Fruit fly (Drosophila melanogaster): ENCODE data around the gene sens-2.

sens-2 gene

dm6 chr2L:6870289-6870688, 48.6 kb downstream of the sens-2 start, which contains the start of gene Nha1:
Gene Nha1 (minus strand): TSS chr2L:6870389.
- TF ChIP-seq Trl (optimal IDR thresholded peaks at IDR 0.05) (peak in 1 of 2 experiments; percentile 16), Trl (GFP tag; optimal IDR thresholded peaks at IDR 0.05) (no peak), CG33557 (GFP tag; optimal IDR thresholded peaks at IDR 0.05) (no peak)

dm6 chr2L:6870777-6871176, 49.0 kb downstream of the sens-2 start:
- TF ChIP-seq Lhr (GFP tag; optimal IDR thresholded peaks at IDR 0.05) (no peak), lab (GFP tag; optimal IDR thresholded peaks at IDR 0.05) (peak; percentile 75), chinmo (GFP tag; IDR thresholded peaks at IDR 0.05; ENCODE audit: partially characterized antibody) (0 out of 4 replicates have a peak, but pooled peaks have one; percentile 13), exex (tag; optimal IDR thresholded peaks at IDR 0.05) (peak; percentile 93), Ravus (GFP tag; IDR thresholded peaks at IDR 0.05) (no peak), sug (tag; optimal IDR thresholded peaks at IDR 0.05) (peak; percentile 32), CG4360 (GFP tag; IDR thresholded peaks at IDR 0.05) (no peak), sens (GFP tag) (no peak), Pdp1 (GFP tag; optimal IDR thresholded peaks at IDR 0.05) (peak in 1 of 2 experiments; percentile 1), sqz (GFP tag; optimal IDR thresholded peaks at IDR 0.05) (no peak), CG34376 (GFP tag; optimal IDR thresholded peaks at IDR 0.05) (peak; percentile 44), CG12659 (GFP tag; optimal IDR thresholded peaks at IDR 0.05) (no peak), dimm (GFP tag; IDR thresholded peaks at IDR 0.05) (no peak)

dm6 chr2L:6874006-6874405, 52.3 kb downstream of the sens-2 start:
- TF ChIP-seq Mrtf (GFP tag; IDR thresholded peaks at IDR 0.05): no peak
- TF ChIP-seq Trl (optimal IDR thresholded peaks at IDR 0.05): peak in 1 of 2 experiments; percentile 65
- no peak for TF ChIP-seq Trl (GFP tag; optimal IDR thresholded peaks at IDR 0.05)
- peak; percentile 89 for TF ChIP-seq Deaf1 (tag; optimal IDR thresholded peaks at IDR 0.05)
- no peak for TF ChIP-seq Awh (GFP tag; IDR thresholded peaks at IDR 0.05)
- no peak for TF ChIP-seq CG10267 (tag; optimal IDR thresholded peaks at IDR 0.05)
- TF ChIP-seq abd-A (tag; optimal IDR thresholded peaks at IDR 0.05): peak; percentile 59
- no peak for TF ChIP-seq mld (GFP tag; IDR thresholded peaks at IDR 0.05; ENCODE audit: partially characterized antibody)
- TF ChIP-seq prd (optimal IDR thresholded peaks at IDR 0.05): no peak
- TF ChIP-seq prd (GFP tag; IDR thresholded peaks at IDR 0.05): no peak

- peak; percentile 62 for TF ChIP-seq CG17385 (GFP tag; optimal IDR thresholded peaks at IDR 0.05)
- TF ChIP-seq CG14710 (tag; optimal IDR thresholded peaks at IDR 0.05): peak; percentile 35
- peak; percentile 36 for TF ChIP-seq CG6683 (GFP tag; optimal IDR thresholded peaks at IDR 0.05)
- TF ChIP-seq CG12104 (GFP tag; optimal IDR thresholded peaks at IDR 0.05): peak; percentile 41
- no peak for TF ChIP-seq corto (GFP tag; optimal IDR thresholded peaks at IDR 0.05)
- peak; percentile 2 for TF ChIP-seq trem (tag; optimal IDR thresholded peaks at IDR 0.05)
- TF ChIP-seq Oli (tag; optimal IDR thresholded peaks at IDR 0.05): peak; percentile 55
- TF ChIP-seq CG16815 (GFP tag; optimal IDR thresholded peaks at IDR 0.05): peak; percentile 20
- peak; percentile 24 for TF ChIP-seq CG11723 (GFP tag; optimal IDR thresholded peaks at IDR 0.05)
- TF ChIP-seq CG34376 (GFP tag; optimal IDR thresholded peaks at IDR 0.05): peak; percentile 40
- no peak for TF ChIP-seq crol (GFP tag; IDR thresholded peaks at IDR 0.05)
- peak; percentile 47; the same call in 1 of the 2 replicates for TF ChIP-seq slbo (GFP tag; IDR thresholded peaks at IDR 0.05)
- TF ChIP-seq CG7928 (GFP tag; optimal IDR thresholded peaks at IDR 0.05): no peak
- peak; percentile 38 for TF ChIP-seq exex (tag; optimal IDR thresholded peaks at IDR 0.05)
- TF ChIP-seq CG13424 (tag; optimal IDR thresholded peaks at IDR 0.05): peak; percentile 76
- peak; percentile 69 for TF ChIP-seq CG2712 (tag; optimal IDR thresholded peaks at IDR 0.05)
- TF ChIP-seq Fer1 (GFP tag; optimal IDR thresholded peaks at IDR 0.05): peak; percentile 74
- peak; percentile 80 for TF ChIP-seq CG31441 (GFP tag; IDR thresholded peaks at IDR 0.05)
- TF ChIP-seq Atf6 (GFP tag; IDR thresholded peaks at IDR 0.05): 0 out of 2 replicates have a peak, but pooled peaks have one; percentile 15
- TF ChIP-seq CG13775 (GFP tag; optimal IDR thresholded peaks at IDR 0.05): peak; percentile 48
- TF ChIP-seq CG16779 (GFP tag; IDR thresholded peaks at IDR 0.05): peak; percentile 58; the same call in 1 of the 2 replicates
- TF ChIP-seq CG13894 (tag; optimal IDR thresholded peaks at IDR 0.05): peak; percentile 38
- peak; percentile 48 for TF ChIP-seq CG1602 (GFP tag; optimal IDR thresholded peaks at IDR 0.05)
Observed at dm6 chr2L:6874526-6875198, 52.9 kb downstream of the sens-2 start, which contains the start of gene Nlg2. Gene Nlg2 (plus strand): TSS chr2L:6874900.

Data from whole organism, embryonic.